Fruit fly (Drosophila melanogaster) whole organism, embryonic: ENCODE measurements around the gene Kua.

Experiments used
- Bdp1 ChIP-seq: fragments of 200-800 bp; sonication (Bioruptor generic); optimal IDR thresholded peaks from 3 replicates; lab custom pipeline; 2016; ENCODE audit warnings: missing biosample characterization, missing genetic modification characterization
- CG1024 ChIP-seq: fragments of 200-800 bp; sonication (Bioruptor generic); IDR thresholded peaks from 2 replicates; pipeline ENCODE4 v1.3.6; 2022; ENCODE audit warnings: missing biosample characterization, missing genetic modification characterization
- CG11560 ChIP-seq: fragments of 200-800 bp; sonication (Bioruptor generic); IDR thresholded peaks from 3 replicates; pipeline ENCODE4 v1.3.6; 2022; ENCODE audit warnings: missing biosample characterization, missing genetic modification characterization
- CG13123 ChIP-seq: fragments of 200-800 bp; sonication (Bioruptor generic); optimal IDR thresholded peaks from 2 replicates; lab custom pipeline; 2016; ENCODE audit warnings: missing biosample characterization, missing genetic modification characterization
- CG15479 ChIP-seq: fragments of 200-800 bp; sonication (Bioruptor generic); optimal IDR thresholded peaks from 3 replicates; lab custom pipeline; 2019; ENCODE audit warnings: missing biosample characterization, mild to moderate bottlenecking, missing genetic modification characterization, moderate library complexity
- CG16815 ChIP-seq: fragments of 200-800 bp; sonication (Bioruptor generic); optimal IDR thresholded peaks from 3 replicates; lab custom pipeline; 2017; ENCODE audit warnings: missing biosample characterization, mild to moderate bottlenecking, missing genetic modification characterization
- CG18599 ChIP-seq: fragments of 200-800 bp; sonication (Bioruptor generic); optimal IDR thresholded peaks from 3 replicates; lab custom pipeline; 2017; ENCODE audit warnings: missing biosample characterization, missing genetic modification characterization, mild to moderate bottlenecking, moderate library complexity, missing genetic modification reagents
- CG3163 ChIP-seq: fragments of 200-800 bp; sonication (Bioruptor generic); optimal IDR thresholded peaks from 3 replicates; lab custom pipeline; 2016; ENCODE audit warnings: missing biosample characterization, missing genetic modification characterization
- CG33557 ChIP-seq: fragments of 200-800 bp; sonication (Bioruptor generic); optimal IDR thresholded peaks from 2 replicates; lab custom pipeline; 2019; ENCODE audit warnings: missing biosample characterization, mild to moderate bottlenecking, missing genetic modification characterization, moderate library complexity
- CG34224 ChIP-seq: fragments of 200-800 bp; sonication (Bioruptor generic); IDR thresholded peaks from 3 replicates; pipeline ENCODE4 v1.3.6; 2022; ENCODE audit warnings: missing biosample characterization, missing genetic modification characterization; ENCODE audit not compliant: partially characterized antibody
- CG43689 ChIP-seq: fragments of 200-800 bp; sonication (Bioruptor generic); IDR thresholded peaks from 2 replicates; pipeline ENCODE4 v1.3.6; 2022; ENCODE audit warnings: missing biosample characterization, missing genetic modification characterization
- CG8478 ChIP-seq: fragments of >200 bp; optimal IDR thresholded peaks from 2 replicates; lab custom pipeline; 2018
- CG8924 ChIP-seq: fragments of 200-800 bp; optimal IDR thresholded peaks from 3 replicates; lab custom pipeline; 2019; ENCODE audit warnings: missing biosample characterization, mild to moderate bottlenecking, missing genetic modification characterization, moderate library complexity
- CG9797 ChIP-seq: fragments of 200-800 bp; sonication (Bioruptor generic); optimal IDR thresholded peaks from 3 replicates; lab custom pipeline; 2018; ENCODE audit warnings: missing biosample characterization, mild to moderate bottlenecking, missing genetic modification characterization
- CG9817 ChIP-seq: fragments of 200-800 bp; sonication (Bioruptor generic); optimal IDR thresholded peaks from 2 replicates; lab custom pipeline; 2018; ENCODE audit warnings: missing biosample characterization, mild to moderate bottlenecking, missing genetic modification characterization, moderate library complexity
- CG9932 ChIP-seq: fragments of 200-800 bp; sonication (Bioruptor generic); IDR thresholded peaks from 2 replicates; pipeline ENCODE4 v1.3.6; 2022; ENCODE audit warnings: missing biosample characterization, missing genetic modification characterization
- Camta ChIP-seq: fragments of 200-800 bp; sonication (Bioruptor generic); optimal IDR thresholded peaks from 2 replicates; lab custom pipeline; 2016; ENCODE audit warnings: missing biosample characterization, missing genetic modification characterization
- Chrac-16 ChIP-seq: fragments of 200-800 bp; sonication (Bioruptor generic); optimal IDR thresholded peaks from 3 replicates; lab custom pipeline; 2016; ENCODE audit warnings: missing biosample characterization, missing genetic modification characterization
- CkIIα-i1 ChIP-seq: fragments of 200-800 bp; sonication (Bioruptor generic); IDR thresholded peaks from 2 replicates; pipeline ENCODE4 v1.3.6; 2022; ENCODE audit warnings: missing biosample characterization, missing genetic modification characterization
- Dll ChIP-seq: fragments of 200-800 bp; sonication (Bioruptor generic); IDR thresholded peaks from 4 replicates; pipeline ENCODE4 v1.3.6; 2022; ENCODE audit warnings: missing biosample characterization, missing genetic modification characterization; ENCODE audit not compliant: partially characterized antibody
- Doc3 ChIP-seq: fragments of 200-800 bp; sonication (Bioruptor generic); IDR thresholded peaks from 3 replicates; pipeline ENCODE4 v1.3.6; 2022; ENCODE audit warnings: missing biosample characterization, missing genetic modification characterization; ENCODE audit not compliant: partially characterized antibody
- Dp ChIP-seq: fragments of 200-800 bp; sonication (Bioruptor generic); optimal IDR thresholded peaks from 2 replicates; lab custom pipeline; 2018; ENCODE audit warnings: missing biosample characterization, mild to moderate bottlenecking, missing genetic modification characterization, moderate library complexity
- ERR ChIP-seq: fragments of 200-800 bp; sonication (Bioruptor generic); optimal IDR thresholded peaks from 2 replicates; lab custom pipeline; 2016; ENCODE audit warnings: missing biosample characterization, missing genetic modification characterization
- Elba2 ChIP-seq: fragments of 200-800 bp; sonication (Bioruptor generic); optimal IDR thresholded peaks from 3 replicates; lab custom pipeline; 2016; ENCODE audit warnings: missing biosample characterization, missing genetic modification characterization
- Gsc ChIP-seq: fragments of 200-800 bp; sonication (Bioruptor generic); IDR thresholded peaks from 2 replicates; pipeline ENCODE4 v1.3.6; 2022; ENCODE audit warnings: missing biosample characterization, missing genetic modification characterization
- Gug ChIP-seq: fragments of 200-800 bp; sonication (Bioruptor generic); IDR thresholded peaks from 4 replicates; pipeline ENCODE4 v1.3.6; 2022; ENCODE audit warnings: missing biosample characterization, missing genetic modification characterization
- H2.0 ChIP-seq: fragments of 200-800 bp; sonication (Bioruptor generic); IDR thresholded peaks from 2 replicates; pipeline ENCODE4 v1.3.6; 2022; ENCODE audit warnings: missing biosample characterization, missing genetic modification characterization
- HLHmδ ChIP-seq: fragments of 200-800 bp; sonication (Bioruptor generic); optimal IDR thresholded peaks from 2 replicates; lab custom pipeline; 2018; ENCODE audit warnings: missing biosample characterization, mild to moderate bottlenecking, missing genetic modification characterization, moderate library complexity
- Hr78 ChIP-seq, 2 experiments: fragments of 200-800 bp in 1 of 2; fragments of >200 bp in 1 of 2; sonication (Bioruptor generic) in 1 of 2; optimal IDR thresholded peaks; 2 replicates each; lab custom pipeline; 2017 to 2019; ENCODE audit warnings: missing biosample characterization in 2 of 2, missing genetic modification characterization in 2 of 2, mild to moderate bottlenecking in 1 of 2, moderate library complexity in 1 of 2
- Kr ChIP-seq: fragments of 200-800 bp; sonication (Bioruptor generic); optimal IDR thresholded peaks from 2 replicates; lab custom pipeline; 2017; ENCODE audit warnings: missing biosample characterization, mild to moderate bottlenecking, missing genetic modification characterization
- Lpt ChIP-seq: fragments of >200 bp; optimal IDR thresholded peaks from 2 replicates; lab custom pipeline; 2018; ENCODE audit warnings: missing biosample characterization, missing genetic modification characterization
- MTF-1 ChIP-seq: fragments of 200-800 bp; sonication (Bioruptor generic); optimal IDR thresholded peaks from 2 replicates; lab custom pipeline; 2018; ENCODE audit warnings: missing biosample characterization, mild to moderate bottlenecking, missing genetic modification characterization, borderline replicate concordance
- Mad ChIP-seq: fragments of 200-800 bp; sonication (Bioruptor generic); optimal IDR thresholded peaks from 2 replicates; lab custom pipeline; 2016; ENCODE audit warnings: missing biosample characterization, missing genetic modification characterization
- Trl ChIP-seq, 3 experiments: fragments of >200 bp in 2 of 3; fragments of 200-800 bp in 1 of 3; sonication (Bioruptor generic) in 1 of 3; optimal IDR thresholded peaks; 2 replicates in 1 of 3; 3 replicates in 2 of 3; lab custom pipeline; 2016 to 2017; ENCODE audit warnings: missing biosample characterization in 1 of 3, missing genetic modification characterization in 1 of 3
- crol ChIP-seq: fragments of 200-800 bp; sonication (Bioruptor generic); IDR thresholded peaks from 2 replicates; pipeline ENCODE4 v1.3.6; 2022; ENCODE audit warnings: missing biosample characterization, missing genetic modification characterization
- ems ChIP-seq: fragments of 200-800 bp; sonication (Bioruptor generic); optimal IDR thresholded peaks from 3 replicates; lab custom pipeline; 2016; ENCODE audit warnings: missing biosample characterization, missing genetic modification characterization
- grn ChIP-seq: fragments of 200-800 bp; sonication (Bioruptor generic); optimal IDR thresholded peaks from 3 replicates; lab custom pipeline; 2017; ENCODE audit warnings: missing biosample characterization, missing genetic modification characterization
- gsb-n ChIP-seq: fragments of 200-800 bp; sonication (Bioruptor generic); optimal IDR thresholded peaks from 3 replicates; lab custom pipeline; 2018; ENCODE audit warnings: missing biosample characterization, mild to moderate bottlenecking, missing genetic modification characterization
- ham ChIP-seq: fragments of 200-800 bp; sonication (Bioruptor generic); IDR thresholded peaks from 2 replicates; pipeline ENCODE4 v1.3.6; 2022; ENCODE audit warnings: missing biosample characterization, missing genetic modification characterization
- hkb ChIP-seq, 2 experiments: fragments of 200-800 bp in 1 of 2; fragments of >200 bp in 1 of 2; sonication (Bioruptor generic) in 1 of 2; IDR thresholded peaks in 1 of 2; optimal IDR thresholded peaks in 1 of 2; 2 replicates each; pipeline versions ENCODE4 v1.3.6 to Lab custom; 2017 to 2022; ENCODE audit warnings: missing biosample characterization in 1 of 2, missing genetic modification characterization in 1 of 2
- ken ChIP-seq: fragments of 200-800 bp; sonication (Bioruptor generic); IDR thresholded peaks from 3 replicates; pipeline ENCODE4 v1.3.6; 2022; ENCODE audit warnings: missing biosample characterization, missing genetic modification characterization
- lilli ChIP-seq: fragments of 200-800 bp; sonication (Bioruptor generic); optimal IDR thresholded peaks from 3 replicates; lab custom pipeline; 2016; ENCODE audit warnings: missing biosample characterization, missing genetic modification characterization
- nerfin-1 ChIP-seq: fragments of 200-800 bp; sonication (Bioruptor generic); optimal IDR thresholded peaks from 3 replicates; lab custom pipeline; 2019; ENCODE audit warnings: missing biosample characterization, mild to moderate bottlenecking, missing genetic modification characterization, moderate library complexity
- pzg ChIP-seq: fragments of 200-800 bp; sonication (Bioruptor generic); optimal IDR thresholded peaks from 3 replicates; lab custom pipeline; 2018; ENCODE audit warnings: missing biosample characterization, mild to moderate bottlenecking, missing genetic modification characterization, moderate library complexity
- row ChIP-seq: fragments of 200-800 bp; sonication (Bioruptor generic); IDR thresholded peaks from 3 replicates; pipeline ENCODE4 v1.3.6; 2022; ENCODE audit warnings: missing biosample characterization, missing genetic modification characterization
- sima ChIP-seq: fragments of 200-800 bp; sonication (Bioruptor generic); optimal IDR thresholded peaks from 2 replicates; lab custom pipeline; 2016; ENCODE audit warnings: missing biosample characterization, missing genetic modification characterization
- wek ChIP-seq: fragments of 200-800 bp; sonication (Bioruptor generic); optimal IDR thresholded peaks from 3 replicates; lab custom pipeline; 2018; ENCODE audit warnings: missing biosample characterization, mild to moderate bottlenecking, missing genetic modification characterization, moderate library complexity
- zfh1 ChIP-seq: fragments of 200-800 bp; sonication (Bioruptor generic); IDR thresholded peaks from 3 replicates; pipeline ENCODE4 v1.3.6; 2022; ENCODE audit warnings: missing biosample characterization, missing genetic modification characterization

Kua gene

dm6 chr2L:20084785-20085555 lies 12.4 kb upstream of the Kua start, which contains the start of gene fok (continued):
- TF ChIP-seq wek, result peak; percentile 83
- peak; percentile 99 for TF ChIP-seq CG18599 (GFP tag; lab: Kevin White, UChicago)
- TF ChIP-seq CG16815 (GFP tag; lab: Kevin White, UChicago), result peak; percentile 93
- TF ChIP-seq MTF-1 (GFP tag; lab: Kevin White, UChicago), result peak; percentile 86
- no peak; the same call in 1 of the 2 replicates for TF ChIP-seq Gsc (GFP tag; lab: Robert Waterston, UW)
- TF ChIP-seq ham, result peak; percentile 86
- TF ChIP-seq grn, result peak; percentile 91
- TF ChIP-seq CG9932 (GFP tag; lab: Robert Waterston, UW), result peak; percentile 96
- peak; percentile 95 for TF ChIP-seq CG9817 (tag; lab: Kevin White, UChicago)
- TF ChIP-seq H2.0 (GFP tag; lab: Robert Waterston, UW), result peak; percentile 91
- peak; percentile 73 for TF ChIP-seq sima (GFP tag; lab: Kevin White, UChicago)
- 0 out of 3 replicates have a peak, but pooled peaks have one; percentile 31 for TF ChIP-seq Doc3 (GFP tag; lab: Robert Waterston, UW)
- TF ChIP-seq CG8478 (lab: Kevin White, UChicago), result no peak
- TF ChIP-seq pzg, result peak; percentile 23
- no peak for TF ChIP-seq CkIIα-i1 (GFP tag; lab: Robert Waterston, UW)
- TF ChIP-seq CG8924, result peak; percentile 98
- peak; percentile 96 for TF ChIP-seq gsb-n
- TF ChIP-seq CG1024 (GFP tag; lab: Robert Waterston, UW), result 0 out of 2 replicates have a peak, but pooled peaks have one; percentile 41
- peak; percentile 92 for TF ChIP-seq Mad
- peak; percentile 88 for TF ChIP-seq ken (GFP tag; lab: Robert Waterston, UW)
- peak; percentile 86 for TF ChIP-seq Bdp1 (GFP tag; lab: Kevin White, UChicago)
- TF ChIP-seq CG15479 (GFP tag; lab: Kevin White, UChicago), result peak; percentile 61
- TF ChIP-seq Dll, result peak; percentile 32; the same call in 1 of the 4 replicates
- TF ChIP-seq Dp (GFP tag; lab: Kevin White, UChicago), result peak; percentile 26
- TF ChIP-seq Kr (GFP tag; lab: Kevin White, UChicago), result peak; percentile 30
- peak; percentile 99 for TF ChIP-seq row (GFP tag; lab: Robert Waterston, UW)
- TF ChIP-seq ERR (GFP tag; lab: Kevin White, UChicago), result peak; percentile 93
- no peak for TF ChIP-seq CG34224 (GFP tag; lab: Robert Waterston, UW)
- TF ChIP-seq CG11560 (tag; lab: Robert Waterston, UW), result peak; percentile 86
- TF ChIP-seq Camta (GFP tag; lab: Kevin White, UChicago), result peak; percentile 93
- peak; percentile 97 for TF ChIP-seq lilli (GFP tag; lab: Kevin White, UChicago)
- peak; percentile 75 for TF ChIP-seq HLHmδ (GFP tag; lab: Kevin White, UChicago)
- TF ChIP-seq CG43689 (GFP tag; lab: Robert Waterston, UW), result peak; percentile 86
- no peak for TF ChIP-seq hkb (optimal IDR thresholded peaks at IDR 0.05; lab: Kevin White, UChicago)
- TF ChIP-seq hkb (GFP tag; IDR thresholded peaks at IDR 0.05; lab: Robert Waterston, UW), result peak; percentile 98
- peak; percentile 95 for TF ChIP-seq nerfin-1 (tag; lab: Kevin White, UChicago)
- TF ChIP-seq CG3163, result peak; percentile 80
- TF ChIP-seq Chrac-16 (GFP tag; lab: Kevin White, UChicago), result peak; percentile 94
- no peak for TF ChIP-seq Elba2 (GFP tag; lab: Kevin White, UChicago)
- peak in 1 of 2 experiments; percentile 23 for TF ChIP-seq Trl (optimal IDR thresholded peaks at IDR 0.05; lab: Kevin White, UChicago)
- peak; percentile 93 for TF ChIP-seq Trl (GFP tag; optimal IDR thresholded peaks at IDR 0.05; lab: Kevin White, UChicago)
- TF ChIP-seq zfh1 (GFP tag; lab: Robert Waterston, UW), result peak; percentile 98
- peak; percentile 92 for TF ChIP-seq Gug (GFP tag; lab: Robert Waterston, UW)
- TF ChIP-seq CG13123 (GFP tag; lab: Kevin White, UChicago), result peak; percentile 86
- TF ChIP-seq Lpt (GFP tag; lab: Kevin White, UChicago), result no peak
- TF ChIP-seq Hr78 (GFP tag; optimal IDR thresholded peaks at IDR 0.05; lab: Kevin White, UChicago), result peak in 1 of 2 experiments; percentile 98
- TF ChIP-seq CG33557 (GFP tag; lab: Kevin White, UChicago), result peak; percentile 96
- peak; percentile 63 for TF ChIP-seq CG9797 (GFP tag; lab: Kevin White, UChicago)
- TF ChIP-seq crol, result peak; percentile 96
- TF ChIP-seq ems (GFP tag; lab: Kevin White, UChicago), result peak; percentile 95
